Fruit fly (Drosophila melanogaster): ENCODE data around the gene CG42249.

The CG42249 gene

dm6 chrX:11124749-11125508 lies 28.9 kb downstream of the CG42249 start, which contains the start of gene Rpt3 (continued):
- TF ChIP-seq Dp (GFP tag; optimal IDR thresholded peaks at IDR 0.05) (peak; percentile 15), lola (GFP tag; optimal IDR thresholded peaks at IDR 0.05) (peak in 1 of 3 experiments; percentile 11), Deaf1 (tag; optimal IDR thresholded peaks at IDR 0.05) (no peak), CG5180 (GFP tag; optimal IDR thresholded peaks at IDR 0.05) (no peak), CG8089 (GFP tag; optimal IDR thresholded peaks at IDR 0.05) (no peak), CG2129 (GFP tag; IDR thresholded peaks at IDR 0.05; ENCODE audit: partially characterized antibody) (0 out of 2 replicates have a peak, but pooled peaks have one; percentile 53), pzg (GFP tag; optimal IDR thresholded peaks at IDR 0.05) (peak; percentile 36), sens (GFP tag) (peak; percentile 83), Hsf (GFP tag; optimal IDR thresholded peaks at IDR 0.05) (peak; percentile 6), CG7963 (GFP tag; IDR thresholded peaks at IDR 0.05; ENCODE audit: partially characterized antibody) (peak; percentile 56), CG13287 (GFP tag; IDR thresholded peaks at IDR 0.05; ENCODE audit: partially characterized antibody) (peak; percentile 78), cato (GFP tag; optimal IDR thresholded peaks at IDR 0.05; ENCODE audit: borderline replicate concordance) (no peak), CG9609 (GFP tag; optimal IDR thresholded peaks at IDR 0.05) (no peak), CG8290 (GFP tag; optimal IDR thresholded peaks at IDR 0.05) (peak; percentile 63), CG8290 (tag; optimal IDR thresholded peaks at IDR 0.05) (peak in 1 of 2 experiments; percentile 7), row (GFP tag; IDR thresholded peaks at IDR 0.05) (peak; percentile 55; the same call in 2 of the 3 replicates), CG34422 (GFP tag; IDR thresholded peaks at IDR 0.05) (no peak), CG30403 (GFP tag; optimal IDR thresholded peaks at IDR 0.05) (peak; percentile 39), gfzf (GFP tag; optimal IDR thresholded peaks at IDR 0.05) (peak; percentile 40), CG7839 (tag; optimal IDR thresholded peaks at IDR 0.05) (no peak), CoRest (tag; optimal IDR thresholded peaks at IDR 0.05) (peak; percentile 6), CG8924 (tag; optimal IDR thresholded peaks at IDR 0.05) (no peak), E2f2 (GFP tag; IDR thresholded peaks at IDR 0.05) (0 out of 2 replicates have a peak, but pooled peaks have one; percentile 6), CG42726 (GFP tag; IDR thresholded peaks at IDR 0.05; ENCODE audit: partially characterized antibody) (peak; percentile 55; the same call in 1 of the 2 replicates), knrl (GFP tag; IDR thresholded peaks at IDR 0.05; ENCODE audit: partially characterized antibody) (peak; percentile 83), oc (tag; optimal IDR thresholded peaks at IDR 0.05) (no peak), dpn (GFP tag; optimal IDR thresholded peaks at IDR 0.05) (peak in 1 of 2 experiments; percentile 24), CG10654 (GFP tag; optimal IDR thresholded peaks at IDR 0.05) (no peak), Ets65A (GFP tag) (peak; percentile 40), trem (tag; optimal IDR thresholded peaks at IDR 0.05) (peak; percentile 30), az2 (GFP tag; optimal IDR thresholded peaks at IDR 0.05) (no peak), sna (GFP tag; IDR thresholded peaks at IDR 0.05; ENCODE audit: partially characterized antibody) (peak; percentile 77), Sox102F (GFP tag; optimal IDR thresholded peaks at IDR 0.05) (no peak), Doc3 (GFP tag; IDR thresholded peaks at IDR 0.05; ENCODE audit: partially characterized antibody) (peak; percentile 75), CG8388 (GFP tag; optimal IDR thresholded peaks at IDR 0.05) (no peak), odd (GFP tag; optimal IDR thresholded peaks at IDR 0.05) (no peak), Ets97D (GFP tag; optimal IDR thresholded peaks at IDR 0.05) (peak; percentile 65), CG11560 (tag; IDR thresholded peaks at IDR 0.05) (peak; percentile 40; the same call in 1 of the 3 replicates), nerfin-2 (GFP tag; IDR thresholded peaks at IDR 0.05; ENCODE audit: partially characterized antibody) (peak; percentile 47; the same call in 1 of the 2 replicates), ato (GFP tag; IDR thresholded peaks at IDR 0.05; ENCODE audit: partially characterized antibody) (peak; percentile 43; the same call in 1 of the 2 replicates), CG1603 (tag; optimal IDR thresholded peaks at IDR 0.05) (no peak), tup (GFP tag; optimal IDR thresholded peaks at IDR 0.05) (no peak), CG17186 (GFP tag; optimal IDR thresholded peaks at IDR 0.05) (peak; percentile 49), CG6689 (GFP tag; IDR thresholded peaks at IDR 0.05) (0 out of 2 replicates have a peak, but pooled peaks have one; percentile 12), HLH54F (GFP tag; optimal IDR thresholded peaks at IDR 0.05) (peak; percentile 2), CG11723 (GFP tag; optimal IDR thresholded peaks at IDR 0.05) (no peak), CG32772 (GFP tag; IDR thresholded peaks at IDR 0.05) (0 out of 2 replicates have a peak, but pooled peaks have one; percentile 9)

Data from whole organism, embryonic.